Worm (Caenorhabditis elegans): ENCODE results near the gene C50B8.4.

C50B8.4 gene

DNA sequence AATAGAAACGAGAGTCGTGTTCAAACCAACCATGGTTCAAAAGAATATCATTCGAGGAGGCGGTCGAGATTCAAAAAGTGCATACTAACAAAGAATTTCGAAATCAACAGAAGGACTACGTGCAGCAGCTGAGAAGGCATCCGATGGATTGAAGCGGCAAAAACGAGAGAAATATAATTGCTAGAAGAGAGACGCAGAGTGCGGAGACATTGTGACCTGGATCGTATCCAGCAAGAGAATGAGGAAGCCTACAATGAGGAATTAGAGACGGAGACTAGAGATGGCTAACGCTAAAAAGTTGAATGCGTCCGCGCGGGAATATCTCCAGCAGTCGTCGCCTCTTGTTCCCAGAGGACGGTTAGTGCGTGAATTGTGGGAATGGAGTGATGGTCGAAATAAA lies 38.0 kb downstream of the C50B8.4 start:
- TF ChIP-seq blmp-1 (tag; optimal IDR thresholded peaks at IDR 0.05), result peak; percentile 61
- TF ChIP-seq zag-1 (tag; optimal IDR thresholded peaks at IDR 0.05), result no peak

DNA sequence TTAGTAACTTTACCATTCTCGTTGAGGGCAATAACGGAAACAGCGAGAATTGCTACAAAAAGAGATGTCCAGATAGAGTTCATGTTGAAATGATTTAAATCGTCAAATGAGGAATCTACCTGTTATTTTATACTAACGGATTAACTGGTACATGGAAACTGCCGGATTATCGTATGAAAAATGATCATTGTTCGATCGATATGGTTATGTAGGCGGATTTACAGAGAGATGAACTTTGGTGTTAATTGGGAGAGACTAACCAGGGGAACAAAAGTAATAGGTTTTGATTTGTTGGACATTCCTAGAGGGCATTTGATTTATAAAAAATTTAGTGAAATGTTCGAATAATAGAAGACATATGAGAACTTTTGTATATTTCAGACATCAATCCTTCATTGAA lies 40.0 kb downstream of the C50B8.4 start, which contains the start of gene spig-9:
spig-9 (minus strand) TSS at position 101 of the 400 bp plus-strand sequence.
- TF ChIP-seq xbp-1 (tag; optimal IDR thresholded peaks at IDR 0.05), result no peak
- no peak for TF ChIP-seq nhr-84 (tag; optimal IDR thresholded peaks at IDR 0.05)
- TF ChIP-seq hlh-17 (GFP tag; optimal IDR thresholded peaks at IDR 0.05; ENCODE audit: borderline replicate concordance), result no peak
- TF ChIP-seq elt-2 (tag; optimal IDR thresholded peaks at IDR 0.05), result no peak
- TF ChIP-seq unc-62 (GFP tag; optimal IDR thresholded peaks at IDR 0.05), result no peak
- TF ChIP-seq nhr-11 (tag; optimal IDR thresholded peaks at IDR 0.05), result no peak
- no peak for TF ChIP-seq aly-2 (tag; optimal IDR thresholded peaks at IDR 0.05)
- no peak for TF ChIP-seq nhr-28 (tag; optimal IDR thresholded peaks at IDR 0.05)
- TF ChIP-seq ceh-82 (tag; optimal IDR thresholded peaks at IDR 0.05), result no peak
- no peak for TF ChIP-seq elt-3 (tag; optimal IDR thresholded peaks at IDR 0.05)
- no peak for TF ChIP-seq lsy-2 (tag; optimal IDR thresholded peaks at IDR 0.05)
- no peak for TF ChIP-seq tlp-1 (tag; optimal IDR thresholded peaks at IDR 0.05)
- no peak for TF ChIP-seq alr-1 (tag; optimal IDR thresholded peaks at IDR 0.05; ENCODE audit: borderline replicate concordance)
- no peak for TF ChIP-seq nhr-85 (tag)
- TF ChIP-seq fkh-4 (tag; optimal IDR thresholded peaks at IDR 0.05; ENCODE audit: borderline replicate concordance), result no peak
- no peak for TF ChIP-seq ces-1 (GFP tag; optimal IDR thresholded peaks at IDR 0.05)
- no peak for TF ChIP-seq fkh-8 (tag; optimal IDR thresholded peaks at IDR 0.05)

DNA sequence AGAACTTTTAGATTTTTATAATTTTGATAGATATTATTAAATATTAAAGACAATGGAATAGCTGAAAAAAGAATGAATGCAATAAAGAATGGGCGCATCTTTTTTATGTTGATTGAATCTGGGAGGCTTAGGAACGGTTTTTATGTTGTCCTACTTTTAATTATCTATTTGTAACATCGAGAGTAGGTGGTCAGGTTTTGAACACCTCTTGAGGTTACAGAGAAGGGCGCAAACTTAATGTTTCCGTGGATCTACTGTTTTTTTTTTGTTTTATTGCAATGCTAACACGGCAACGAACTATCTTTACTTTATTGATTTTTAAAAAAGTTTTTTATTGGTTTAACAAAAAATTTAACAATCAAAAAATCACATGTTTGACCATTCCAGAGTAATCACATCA lies 42.1 kb downstream of the C50B8.4 start, which contains the start of gene F53F4.7:
F53F4.7 (minus strand) TSS at position 101 of the 400 bp plus-strand sequence.
- TF ChIP-seq aly-2 (tag; optimal IDR thresholded peaks at IDR 0.05) (no peak), C16A3.4 (tag; optimal IDR thresholded peaks at IDR 0.05) (no peak), unc-86 (tag; optimal IDR thresholded peaks at IDR 0.05) (no peak), lir-3 (tag; optimal IDR thresholded peaks at IDR 0.05; ENCODE audit: poor library complexity) (no peak), tbx-2 (tag; optimal IDR thresholded peaks at IDR 0.05) (no peak), nhr-20 (tag; optimal IDR thresholded peaks at IDR 0.05) (no peak), nhr-237 (tag; optimal IDR thresholded peaks at IDR 0.05) (no peak), dsc-1 (tag; optimal IDR thresholded peaks at IDR 0.05) (no peak), egl-13 (tag; optimal IDR thresholded peaks at IDR 0.05) (no peak), zip-4 (GFP tag; optimal IDR thresholded peaks at IDR 0.05) (no peak), mep-1 (tag; optimal IDR thresholded peaks at IDR 0.05) (no peak), pag-3 (tag; optimal IDR thresholded peaks at IDR 0.05; ENCODE audit: borderline replicate concordance, insufficient read depth) (no peak), C34B4.2 (tag; optimal IDR thresholded peaks at IDR 0.05) (no peak), aha-1 (tag; optimal IDR thresholded peaks at IDR 0.05) (no peak), mab-9 (GFP tag; IDR thresholded peaks at IDR 0.05) (no peak), skn-1 (tag; optimal IDR thresholded peaks at IDR 0.05) (no peak), elt-3 (tag; optimal IDR thresholded peaks at IDR 0.05) (no peak), grh-1 (GFP tag; IDR thresholded peaks at IDR 0.05) (no peak), hlh-17 (GFP tag; optimal IDR thresholded peaks at IDR 0.05; ENCODE audit: borderline replicate concordance) (no peak)

DNA sequence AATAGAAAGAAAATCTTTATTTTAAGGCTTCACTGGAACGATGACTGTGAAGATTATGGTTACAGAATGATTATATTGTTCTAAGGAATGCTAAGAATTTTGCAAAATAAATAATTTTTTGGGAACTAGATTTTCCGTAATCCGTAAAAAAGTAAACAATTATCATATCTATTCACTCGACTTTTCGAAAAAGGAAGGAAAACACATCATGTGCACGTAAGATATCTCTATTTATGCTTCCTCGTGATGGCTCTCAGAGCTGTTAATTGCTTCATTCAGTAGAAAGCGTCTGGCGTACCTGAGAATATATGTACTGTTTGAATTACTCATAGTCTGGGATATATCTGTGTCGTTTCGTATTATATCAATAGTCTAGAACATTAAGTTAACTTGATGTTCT lies 47.9 kb downstream of the C50B8.4 start, which contains the start of gene srd-11:
srd-11 (minus strand) TSS at position 101 of the 400 bp plus-strand sequence.
- TF ChIP-seq lin-35 (GFP tag; optimal IDR thresholded peaks at IDR 0.05) (no peak), egl-27 (tag; optimal IDR thresholded peaks at IDR 0.05) (no peak), aly-2 (tag; optimal IDR thresholded peaks at IDR 0.05) (no peak), alr-1 (tag; optimal IDR thresholded peaks at IDR 0.05; ENCODE audit: borderline replicate concordance) (no peak), fkh-4 (tag; optimal IDR thresholded peaks at IDR 0.05; ENCODE audit: borderline replicate concordance) (no peak), efl-1 (optimal IDR thresholded peaks at IDR 0.05) (no peak), efl-1 (GFP tag; optimal IDR thresholded peaks at IDR 0.05 in 1 of 2) (peak in 1 of 2 experiments; percentile 26), irx-1 (tag; optimal IDR thresholded peaks at IDR 0.05) (no peak), xbp-1 (tag; optimal IDR thresholded peaks at IDR 0.05) (no peak)

Data from whole organism, L1 larva.